Worm (Caenorhabditis elegans): ENCODE data around the gene F49E10.4.

DNA sequence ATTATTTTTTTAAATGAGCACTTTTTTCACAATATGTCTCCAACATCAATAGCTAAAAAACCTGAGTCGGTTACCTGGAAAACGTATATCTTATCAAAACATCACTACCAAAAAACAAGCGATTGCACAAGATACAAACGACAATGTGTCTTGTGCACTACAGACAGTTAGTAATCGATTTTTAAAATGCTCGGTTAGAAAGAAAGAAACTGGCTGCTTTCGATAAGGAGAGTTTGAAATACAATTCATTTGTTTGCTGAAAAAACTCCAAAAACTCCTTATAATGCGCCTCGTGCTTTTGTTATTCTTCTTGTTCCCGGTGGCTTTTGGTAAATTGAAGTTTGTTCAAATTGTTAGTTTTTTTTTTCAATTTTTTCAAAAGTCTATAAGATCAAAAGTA is 46.5 kb upstream of the F49E10.4 start, which contains the start of gene acp-5:
- TF ChIP-seq ref-1 (GFP tag; conservative IDR thresholded peaks at IDR 0.05) = no peak
- no peak for TF ChIP-seq tab-1 (GFP tag; IDR thresholded peaks at IDR 0.05)
- no peak for TF ChIP-seq cog-1 (tag; optimal IDR thresholded peaks at IDR 0.05)
- no peak for TF ChIP-seq T22C8.4 (GFP tag; IDR thresholded peaks at IDR 0.05)
- no peak for TF ChIP-seq ztf-29 (GFP tag; IDR thresholded peaks at IDR 0.05)
- TF ChIP-seq flt-1 (GFP tag; IDR thresholded peaks at IDR 0.05) = no peak
